Fruit fly (Drosophila melanogaster) whole organism, wandering third instar larva: ENCODE results near the gene holn1.
A peak's percentile ranks its signal among the peaks of the same experiment; 100 is the strongest.

Experiments
- CG32264 ChIP-seq: fragments of 200-800 bp; sonication (Bioruptor generic); optimal IDR thresholded peaks from 2 replicates; lab custom pipeline; 2016; ENCODE audit warnings: missing biosample characterization, missing genetic modification characterization
- CrebA ChIP-seq: fragments of 200-800 bp; sonication (Bioruptor generic); optimal IDR thresholded peaks from 2 replicates; lab custom pipeline; 2016; ENCODE audit warnings: missing biosample characterization, mild to moderate bottlenecking, missing genetic modification characterization, borderline replicate concordance
- GATAd ChIP-seq: sonication (Bioruptor generic); optimal IDR thresholded peaks from 2 replicates; lab custom pipeline; 2016; ENCODE audit warnings: missing biosample characterization, missing genetic modification characterization
- HLH106 ChIP-seq: fragments of 200-800 bp; optimal IDR thresholded peaks from 3 replicates; lab custom pipeline; 2019; ENCODE audit warnings: missing biosample characterization, mild to moderate bottlenecking, missing genetic modification characterization, moderate library complexity
- Hnf4 ChIP-seq: fragments of 200-800 bp; sonication (Bioruptor generic); optimal IDR thresholded peaks from 2 replicates; lab custom pipeline; 2016; ENCODE audit warnings: missing biosample characterization, mild to moderate bottlenecking, missing genetic modification characterization
- Jra ChIP-seq: sonication (Bioruptor generic); optimal IDR thresholded peaks from 2 replicates; lab custom pipeline; 2016; ENCODE audit warnings: missing biosample characterization, missing genetic modification characterization
- Mio ChIP-seq: sonication (Bioruptor generic); optimal IDR thresholded peaks from 2 replicates; lab custom pipeline; 2016; ENCODE audit warnings: missing biosample characterization, missing genetic modification characterization
- Myc ChIP-seq: fragments of >200 bp; optimal IDR thresholded peaks from 2 replicates; lab custom pipeline; 2017
- N ChIP-seq: fragments of >200 bp; optimal IDR thresholded peaks from 2 replicates; lab custom pipeline; 2018; ENCODE audit warnings: missing biosample characterization, missing external identifiers, missing genetic modification characterization
- OdsH ChIP-seq: fragments of 200-800 bp; sonication (Bioruptor generic); optimal IDR thresholded peaks from 2 replicates; lab custom pipeline; 2016; ENCODE audit warnings: missing biosample characterization, mild to moderate bottlenecking, missing genetic modification characterization
- Rel ChIP-seq, 2 experiments: fragments of 200-800 bp; sonication (Bioruptor generic) in 1 of 2; optimal IDR thresholded peaks; 2 replicates in 1 of 2; 3 replicates in 1 of 2; lab custom pipeline; 2016 to 2019; ENCODE audit warnings: mild to moderate bottlenecking in 2 of 2, missing biosample characterization in 2 of 2, missing genetic modification characterization in 2 of 2, moderate library complexity in 1 of 2
- Sp1 ChIP-seq: fragments of 200-800 bp; sonication (Bioruptor generic); optimal IDR thresholded peaks from 3 replicates; lab custom pipeline; 2019; ENCODE audit warnings: missing biosample characterization, mild to moderate bottlenecking, missing genetic modification characterization, moderate library complexity
- Vsx2 ChIP-seq: fragments of 200-300, 225-300 bp; sonication (Bioruptor generic); optimal IDR thresholded peaks from 2 replicates; lab custom pipeline; 2018; ENCODE audit warnings: missing biosample characterization, missing genetic modification characterization; ENCODE audit not compliant: partially characterized antibody
- brk ChIP-seq: fragments of 200-800 bp; sonication (Bioruptor generic); optimal IDR thresholded peaks from 2 replicates; lab custom pipeline; 2016; ENCODE audit warnings: missing biosample characterization, mild to moderate bottlenecking, missing genetic modification characterization
- dl ChIP-seq, 2 experiments: fragments of 175-275, 200-275 bp in 1 of 2; fragments of 200-275 bp in 1 of 2; sonication (Bioruptor generic); optimal IDR thresholded peaks; lab custom pipeline; 2018; ENCODE audit warnings: mild to moderate bottlenecking in 2 of 2, missing biosample characterization in 2 of 2, missing genetic modification characterization in 2 of 2, moderate library complexity in 2 of 2; ENCODE audit not compliant: partially characterized antibody in 2 of 2, insufficient read depth in 1 of 2
- dmrt93B ChIP-seq: fragments of 200-800 bp; sonication (Bioruptor generic); optimal IDR thresholded peaks from 2 replicates; lab custom pipeline; 2018; ENCODE audit warnings: missing biosample characterization, mild to moderate bottlenecking, missing genetic modification characterization
- dsf ChIP-seq: sonication (Bioruptor generic); optimal IDR thresholded peaks from 2 replicates; lab custom pipeline; 2016; ENCODE audit warnings: missing biosample characterization, missing genetic modification characterization, borderline replicate concordance
- ey ChIP-seq: fragments of 200-800 bp; sonication (Bioruptor generic); optimal IDR thresholded peaks from 2 replicates; lab custom pipeline; 2016; ENCODE audit warnings: missing biosample characterization, missing genetic modification characterization
- jim ChIP-seq: fragments of 175-275, 200-325 bp; sonication (Bioruptor generic); optimal IDR thresholded peaks from 2 replicates; lab custom pipeline; 2016; ENCODE audit warnings: missing biosample characterization, mild to moderate bottlenecking, missing genetic modification characterization
- pan ChIP-seq: fragments of >200 bp; optimal IDR thresholded peaks from 2 replicates; lab custom pipeline; 2017
- rgr ChIP-seq: fragments of 200-800 bp; sonication (Bioruptor generic); optimal IDR thresholded peaks from 3 replicates; lab custom pipeline; 2016; ENCODE audit warnings: missing biosample characterization, mild to moderate bottlenecking, missing genetic modification characterization
- sage ChIP-seq: fragments of 200-800 bp; sonication (Bioruptor generic); optimal IDR thresholded peaks from 2 replicates; lab custom pipeline; 2016; ENCODE audit warnings: missing biosample characterization, mild to moderate bottlenecking, missing genetic modification characterization
- tai ChIP-seq: sonication (Bioruptor generic); optimal IDR thresholded peaks from 2 replicates; lab custom pipeline; 2016; ENCODE audit warnings: missing biosample characterization, missing genetic modification characterization
- woc ChIP-seq: sonication (Bioruptor generic); optimal IDR thresholded peaks from 2 replicates; lab custom pipeline; 2016; ENCODE audit warnings: missing biosample characterization, mild to moderate bottlenecking, missing genetic modification characterization

The holn1 gene

DNA sequence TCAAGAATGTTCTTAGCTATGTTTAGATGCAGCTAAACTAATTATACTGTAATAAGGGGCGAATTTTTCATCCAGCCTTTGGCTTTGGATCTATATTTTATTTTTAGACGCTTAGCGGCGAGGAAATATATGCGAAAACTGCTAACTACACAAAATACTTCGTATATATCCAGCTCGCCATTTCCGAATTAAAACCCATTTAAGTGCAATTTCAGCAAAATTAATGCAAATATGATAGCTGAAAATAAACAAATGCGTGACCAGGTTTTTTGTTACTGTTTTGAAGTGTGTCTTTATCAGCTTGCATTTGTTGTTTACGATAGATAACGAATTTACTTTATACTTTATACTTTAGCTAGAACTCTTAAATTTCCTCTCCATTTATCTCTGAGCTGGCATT is 40.8 kb upstream of the holn1 start:
- TF ChIP-seq dsf (GFP tag; lab: Kevin White, UChicago) (no peak), tai (GFP tag; lab: Kevin White, UChicago) (peak; percentile 31), Sp1 (GFP tag; lab: Kevin White, UChicago) (no peak)

DNA sequence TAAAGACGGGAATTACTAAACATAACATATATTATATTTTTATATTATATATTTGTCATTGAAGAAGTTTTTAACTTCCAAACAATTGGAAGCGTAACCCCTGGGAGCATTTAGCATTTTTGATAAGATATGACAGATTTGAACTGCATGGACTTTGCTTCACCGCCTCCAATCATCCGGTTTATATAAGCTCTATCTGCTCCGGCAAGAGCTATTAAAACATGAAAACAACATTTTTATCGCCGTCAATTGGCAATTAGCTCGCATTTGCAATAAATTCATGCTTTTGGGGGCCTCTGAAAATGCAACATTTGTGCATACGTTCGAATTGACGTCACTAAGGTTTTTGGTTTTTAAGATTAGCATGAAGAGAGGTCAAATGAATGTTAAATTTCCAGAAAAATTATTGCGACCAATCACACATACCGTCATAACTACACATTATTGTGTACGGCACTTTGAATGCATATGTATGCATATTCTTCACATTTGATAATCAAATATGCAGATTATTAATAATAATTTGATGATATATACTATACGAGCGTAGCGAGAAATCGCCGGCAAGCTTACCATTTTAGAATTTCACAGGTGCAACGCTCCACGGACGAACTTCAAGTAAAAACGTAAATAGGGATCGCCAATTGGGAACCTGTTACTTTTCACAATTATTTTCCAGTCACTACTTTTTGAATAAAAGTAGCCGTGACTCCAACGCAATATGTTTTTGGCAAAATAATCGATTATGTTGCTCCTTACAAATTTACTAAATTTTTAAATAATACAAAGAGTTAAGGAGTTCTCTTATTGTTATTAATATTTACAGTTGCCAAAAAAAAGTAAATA is 39.9 kb upstream of the holn1 start, which contains the start of gene Mdh1:
Gene Mdh1 (minus strand): TSS at position 691 of the 846 bp plus-strand sequence.
- TF ChIP-seq rgr (GFP tag; lab: Kevin White, UChicago) (peak; percentile 13), dl (GFP tag; optimal IDR thresholded peaks at IDR 0.05; lab: Kevin White, UChicago; ENCODE audit: insufficient read depth in 1 of 2, partially characterized antibody in 2 of 2) (peak in 1 of 2 experiments; percentile 11), woc (peak; percentile 6), Rel (GFP tag; optimal IDR thresholded peaks at IDR 0.05; lab: Kevin White, UChicago) (no peak), Rel (tag; optimal IDR thresholded peaks at IDR 0.05; lab: Kevin White, UChicago) (no peak), GATAd (GFP tag; lab: Kevin White, UChicago) (no peak), OdsH (GFP tag; lab: Kevin White, UChicago) (peak; percentile 14), HLH106 (tag; lab: Kevin White, UChicago) (no peak), tai (GFP tag; lab: Kevin White, UChicago) (no peak), sage (GFP tag; lab: Kevin White, UChicago) (peak; percentile 37), Hnf4 (peak; percentile 10), brk (GFP tag; lab: Kevin White, UChicago) (peak; percentile 52)

DNA sequence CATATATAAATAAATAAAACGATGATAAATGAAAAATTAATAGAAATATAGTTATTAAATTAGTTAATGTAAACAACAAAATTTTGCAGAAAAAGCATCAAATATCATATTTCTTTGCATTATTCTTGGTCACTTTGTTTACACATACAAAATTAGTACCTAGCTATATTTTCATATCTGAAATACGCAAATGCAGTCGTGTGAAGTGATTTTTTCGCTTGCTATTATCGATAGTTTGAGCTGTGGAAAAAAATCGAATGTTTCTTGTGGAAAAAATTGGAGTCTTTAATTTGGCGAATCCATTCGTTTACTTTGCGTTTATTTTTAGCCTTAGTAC is 39.3 kb upstream of the holn1 start, which contains the start of gene Cnot4:
Gene Cnot4 (plus strand): TSS at position 229 of the 337 bp plus-strand sequence.
- no peak for TF ChIP-seq dmrt93B (GFP tag; lab: Kevin White, UChicago)
- peak; percentile 13 for TF ChIP-seq woc
- TF ChIP-seq Myc (lab: Kevin White, UChicago) = peak; percentile 53

DNA sequence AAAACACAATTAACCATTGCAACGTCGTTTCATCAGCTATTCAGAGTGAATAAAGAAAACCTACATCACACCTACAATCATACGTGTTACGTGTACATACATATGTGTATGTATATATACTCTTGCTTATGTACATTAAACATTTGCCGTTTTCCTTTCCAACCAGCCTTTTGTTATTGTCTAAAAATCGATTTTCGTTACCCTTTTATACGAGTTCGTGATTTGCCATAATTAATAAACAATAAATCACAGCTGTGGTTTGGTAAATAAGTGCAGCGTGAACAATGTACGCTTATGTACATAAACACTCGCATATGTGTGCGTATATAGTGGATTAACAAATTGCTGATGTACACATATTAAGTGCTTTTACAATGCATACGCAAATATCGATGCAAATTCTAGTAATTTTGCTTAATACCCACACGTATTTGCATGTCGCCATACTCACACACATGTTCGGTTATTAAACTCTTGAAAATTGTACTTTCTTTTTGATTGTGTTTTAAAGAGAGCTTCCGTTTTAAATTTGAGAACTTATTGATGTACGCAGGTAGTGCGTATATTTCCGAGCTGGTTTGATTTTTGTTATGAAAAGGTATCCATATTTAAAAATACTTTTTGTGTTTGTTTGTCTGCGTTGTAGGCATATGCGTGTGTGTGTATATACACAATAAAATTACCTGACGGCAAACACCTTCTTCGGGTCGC is 38.8 kb upstream of the holn1 start:
- TF ChIP-seq rgr (GFP tag; lab: Kevin White, UChicago) (no peak), pan (lab: Kevin White, UChicago) (no peak), Vsx2 (GFP tag; lab: Kevin White, UChicago) (no peak), dl (GFP tag; optimal IDR thresholded peaks at IDR 0.05; lab: Kevin White, UChicago; ENCODE audit: insufficient read depth in 1 of 2, partially characterized antibody in 2 of 2) (no peak), N (no peak), CrebA (no peak), Jra (GFP tag; lab: Kevin White, UChicago) (peak; percentile 36), tai (GFP tag; lab: Kevin White, UChicago) (peak; percentile 4), woc (no peak)

DNA sequence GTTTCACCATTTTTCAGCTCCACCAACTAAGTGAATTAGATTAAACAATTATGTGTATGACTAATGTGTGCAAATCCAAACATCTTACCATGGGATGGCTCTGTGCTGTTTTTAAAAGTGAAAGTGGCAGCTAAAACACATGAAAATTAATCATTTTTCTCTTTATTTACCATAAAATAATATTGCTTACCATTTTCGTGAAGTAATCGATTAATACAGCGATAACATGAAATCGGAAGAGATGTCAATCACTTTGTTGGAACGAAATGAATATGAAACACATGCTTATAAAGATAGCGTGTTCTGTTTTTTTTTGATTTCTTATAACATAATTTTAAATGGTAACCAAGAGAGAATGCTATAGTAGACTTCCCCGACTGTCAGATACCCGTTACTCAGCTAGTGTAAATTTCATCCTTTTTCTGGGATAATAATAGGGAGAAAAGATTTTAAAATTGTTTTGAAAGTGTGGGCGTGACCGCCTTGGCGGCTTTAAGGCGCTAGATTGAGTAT is 31.9 kb upstream of the holn1 start:
- no peak for TF ChIP-seq Mio (GFP tag; lab: Kevin White, UChicago)
- TF ChIP-seq woc = peak; percentile 40
- TF ChIP-seq Myc (lab: Kevin White, UChicago) = peak; percentile 7
- TF ChIP-seq CG32264 (GFP tag; lab: Kevin White, UChicago) = no peak
- no peak for TF ChIP-seq rgr (GFP tag; lab: Kevin White, UChicago)
- no peak for TF ChIP-seq jim

DNA sequence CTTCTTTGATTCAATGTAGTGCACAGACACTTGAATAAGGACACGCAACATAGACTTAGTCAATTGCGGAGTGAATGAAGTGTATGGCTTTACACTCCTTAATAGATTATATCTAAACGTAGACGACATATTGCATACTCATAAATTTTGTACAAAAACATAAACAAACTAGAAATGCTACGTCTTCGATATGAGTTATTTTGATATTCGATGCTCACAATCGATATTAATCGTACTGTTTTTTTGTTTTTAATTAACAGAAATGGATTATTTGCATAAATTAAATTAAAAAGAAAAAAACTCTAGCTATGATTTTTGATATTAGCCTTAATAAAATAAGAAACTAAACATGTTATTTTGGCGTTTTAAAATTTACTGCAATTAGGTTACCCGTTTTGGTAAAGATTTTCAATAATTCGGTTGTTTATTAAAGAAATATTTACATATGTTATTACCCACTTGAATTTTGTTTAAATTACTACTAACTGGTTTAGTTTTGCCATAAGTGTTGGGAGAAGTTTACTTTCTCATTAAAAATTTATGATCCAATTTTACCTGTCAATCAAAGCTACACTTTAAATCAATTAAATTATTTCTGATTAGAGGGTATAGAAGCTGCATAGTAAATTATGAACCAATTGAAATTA is 30.7 kb upstream of the holn1 start, which contains the start of the genes CG17768, LSm-4 and Ir31a:
Gene CG17768 (minus strand): TSS at position 196 of the 647 bp plus-strand sequence.
Gene LSm-4 (minus strand): TSS at position 196 of the 647 bp plus-strand sequence.
Gene Ir31a (plus strand): TSS at position 558 of the 647 bp plus-strand sequence.
- no peak for TF ChIP-seq ey (GFP tag; lab: Kevin White, UChicago)
- peak; percentile 7 for TF ChIP-seq woc
